Worm (Caenorhabditis elegans) whole organism, midembryonic: ENCODE results near the gene F54C9.3.

ENCODE experiments used
- T22C8.4 ChIP-seq: fragments of 200-800 bp; sonication (Bioruptor generic); IDR thresholded peaks from 2 replicates; pipeline ENCODE4 v1.3.6; 2022; ENCODE audit warnings: missing genetic modification characterization, missing compliant biosample characterization
- cog-1 ChIP-seq: sonication (generic microtip); optimal IDR thresholded peaks from 2 replicates; lab custom pipeline; 2016; ENCODE audit warnings: missing genetic modification characterization, missing compliant biosample characterization
- flt-1 ChIP-seq: fragments of 200-800 bp; sonication (Bioruptor generic); IDR thresholded peaks from 2 replicates; pipeline ENCODE4 v1.3.6; 2022; ENCODE audit warnings: missing genetic modification characterization, missing compliant biosample characterization
- klf-2 ChIP-seq: fragments of 200-800 bp; sonication (Bioruptor generic); conservative IDR thresholded peaks from 2 replicates; pipeline ENCODE4 v1.3.6; 2022; ENCODE audit warnings: missing genetic modification reagents, missing genetic modification characterization, missing compliant biosample characterization
- med-1 ChIP-seq: sonication (generic microtip); optimal IDR thresholded peaks from 2 replicates; lab custom pipeline; 2017; ENCODE audit warnings: missing genetic modification characterization, mild to moderate bottlenecking, missing compliant biosample characterization, antibody characterized with exemption, missing genetic modification reagents; ENCODE audit not compliant: insufficient read depth
- ref-1 ChIP-seq: fragments of 200-800 bp; sonication (Bioruptor generic); conservative IDR thresholded peaks from 2 replicates; pipeline ENCODE4 v1.3.6; 2022; ENCODE audit warnings: missing genetic modification reagents, missing genetic modification characterization, missing compliant biosample characterization
- tab-1 ChIP-seq: fragments of 200-800 bp; sonication (Bioruptor generic); IDR thresholded peaks from 2 replicates; pipeline ENCODE4 v1.3.6; 2022; ENCODE audit warnings: missing genetic modification characterization, missing compliant biosample characterization
- ztf-23 ChIP-seq: fragments of 200-800 bp; sonication (Bioruptor generic); IDR thresholded peaks from 2 replicates; pipeline ENCODE4 v1.3.6; 2022; ENCODE audit warnings: missing genetic modification reagents, missing genetic modification characterization, missing compliant biosample characterization
- ztf-29 ChIP-seq: fragments of 200-800 bp; sonication (Bioruptor generic); IDR thresholded peaks from 2 replicates; pipeline ENCODE4 v1.3.6; 2022; ENCODE audit warnings: missing genetic modification reagents, missing genetic modification characterization, missing compliant biosample characterization

F54C9.3 gene

DNA sequence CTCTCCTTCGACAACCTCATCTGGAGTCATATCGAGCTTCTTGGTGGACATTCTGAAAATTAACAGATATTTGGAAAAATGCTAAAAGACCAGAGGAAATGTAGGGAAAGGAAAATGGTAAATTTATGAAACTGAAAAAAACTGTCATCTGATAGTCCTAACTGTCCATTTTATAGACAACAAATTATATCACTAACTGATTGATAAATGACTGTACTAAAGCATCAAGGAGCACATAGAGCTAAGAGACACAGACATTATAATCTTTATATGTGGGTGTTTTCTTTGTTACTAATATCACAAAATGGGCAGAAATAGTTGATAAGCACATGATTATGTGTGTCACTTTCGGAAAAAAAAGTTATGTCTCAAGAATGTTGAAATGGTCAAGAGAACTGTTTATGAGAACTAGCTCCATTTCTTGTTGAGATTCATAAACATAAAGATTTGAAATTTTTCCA is at the start of gene F54C9.3:
Gene F54C9.3, minus strand, starts transcription at position 51 of the 461 bp plus-strand sequence.
- TF ChIP-seq med-1 (GFP tag; lab: Kevin White, UChicago) (no peak), flt-1 (GFP tag; lab: Robert Waterston, UW) (no peak), ztf-29 (GFP tag; lab: Robert Waterston, UW) (no peak), cog-1 (no peak), tab-1 (GFP tag; lab: Robert Waterston, UW) (no peak), ref-1 (no peak), ztf-23 (GFP tag; lab: Robert Waterston, UW) (no peak), T22C8.4 (GFP tag; lab: Robert Waterston, UW) (no peak), klf-2 (GFP tag; lab: Robert Waterston, UW) (no peak)

ce11 chrII:8616155-8616554 is 49.5 kb upstream of the F54C9.3 start:
- TF ChIP-seq cog-1 (no peak), flt-1 (GFP tag; lab: Robert Waterston, UW) (no peak), med-1 (GFP tag; lab: Kevin White, UChicago) (no peak), tab-1 (GFP tag; lab: Robert Waterston, UW) (no peak), T22C8.4 (GFP tag; lab: Robert Waterston, UW) (no peak), ztf-29 (GFP tag; lab: Robert Waterston, UW) (no peak), klf-2 (GFP tag; lab: Robert Waterston, UW) (no peak), ztf-23 (GFP tag; lab: Robert Waterston, UW) (no peak), ref-1 (no peak)

DNA sequence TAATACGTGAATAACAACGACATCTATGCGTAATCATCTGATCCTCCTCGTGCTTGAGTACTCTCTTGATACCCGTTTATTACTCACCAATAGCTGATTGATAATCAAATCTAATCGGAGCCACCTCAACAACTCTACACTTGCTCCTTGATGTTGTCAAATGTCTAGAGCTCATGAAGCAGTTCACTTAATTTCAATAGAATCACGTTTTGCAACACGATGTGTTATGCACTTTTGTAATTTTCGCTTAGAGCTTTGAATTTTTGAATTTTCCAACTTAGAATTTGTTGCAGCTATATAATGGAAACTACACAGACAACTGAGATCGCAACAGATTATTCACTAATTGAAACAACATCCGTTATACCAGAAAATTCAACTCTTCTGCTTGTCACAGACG is 45.8 kb upstream of the F54C9.3 start, which contains the start of gene T22C8.1:
Gene T22C8.1, plus strand, starts transcription at position 301 of the 400 bp plus-strand sequence.
- TF ChIP-seq T22C8.4 (GFP tag; lab: Robert Waterston, UW) (no peak), ztf-29 (GFP tag; lab: Robert Waterston, UW) (no peak), med-1 (GFP tag; lab: Kevin White, UChicago) (no peak), cog-1 (no peak), ref-1 (no peak), tab-1 (GFP tag; lab: Robert Waterston, UW) (no peak), klf-2 (GFP tag; lab: Robert Waterston, UW) (no peak), ztf-23 (GFP tag; lab: Robert Waterston, UW) (no peak), flt-1 (GFP tag; lab: Robert Waterston, UW) (no peak)

ce11 chrII:8611330-8611729 is 44.7 kb upstream of the F54C9.3 start:
- TF ChIP-seq flt-1 (GFP tag; lab: Robert Waterston, UW): no peak
- no peak for TF ChIP-seq klf-2 (GFP tag; lab: Robert Waterston, UW)
- TF ChIP-seq T22C8.4 (GFP tag; lab: Robert Waterston, UW): no peak
- TF ChIP-seq ztf-23 (GFP tag; lab: Robert Waterston, UW): no peak
- no peak for TF ChIP-seq cog-1
- TF ChIP-seq ztf-29 (GFP tag; lab: Robert Waterston, UW): no peak
- no peak for TF ChIP-seq tab-1 (GFP tag; lab: Robert Waterston, UW)
- no peak for TF ChIP-seq med-1 (GFP tag; lab: Kevin White, UChicago)
- no peak for TF ChIP-seq ref-1

DNA sequence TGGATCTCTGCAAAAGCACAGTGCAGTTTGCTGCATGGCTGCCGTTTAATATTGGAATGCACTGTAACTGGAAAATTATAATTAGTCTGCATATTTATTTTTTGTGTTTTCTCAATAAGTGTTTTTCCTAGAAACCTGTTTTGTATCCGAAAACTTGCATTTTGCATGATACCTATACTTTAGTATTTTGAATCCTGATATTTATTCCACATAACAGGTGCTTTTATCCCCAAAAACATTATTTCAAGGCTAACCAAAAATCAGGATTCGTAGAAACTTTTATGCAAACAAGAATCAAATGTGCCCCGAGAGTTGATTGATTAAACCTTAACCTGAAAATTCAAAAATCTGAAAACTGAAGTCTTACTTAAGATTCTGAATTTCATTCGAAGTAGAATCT is 43.9 kb upstream of the F54C9.3 start:
- no peak for TF ChIP-seq cog-1
- TF ChIP-seq tab-1 (GFP tag; lab: Robert Waterston, UW): no peak
- TF ChIP-seq T22C8.4 (GFP tag; lab: Robert Waterston, UW): no peak

- TF ChIP-seq cog-1: no peak
Measured at ce11 chrII:8610085-8610484, 43.4 kb upstream of the F54C9.3 start, which contains the start of gene F28C6.9. TSS of gene F28C6.9 (minus strand) at chrII:8610185.

- no peak for TF ChIP-seq ref-1
- TF ChIP-seq tab-1 (GFP tag; lab: Robert Waterston, UW): no peak
- no peak for TF ChIP-seq med-1 (GFP tag; lab: Kevin White, UChicago)
- no peak for TF ChIP-seq cog-1
- no peak for TF ChIP-seq ztf-23 (GFP tag; lab: Robert Waterston, UW)
- TF ChIP-seq flt-1 (GFP tag; lab: Robert Waterston, UW): no peak
- TF ChIP-seq ztf-29 (GFP tag; lab: Robert Waterston, UW): no peak
- TF ChIP-seq T22C8.4 (GFP tag; lab: Robert Waterston, UW): no peak
- no peak for TF ChIP-seq klf-2 (GFP tag; lab: Robert Waterston, UW)
Measured at ce11 chrII:8607662-8608061, 41.0 kb upstream of the F54C9.3 start, which contains the start of gene F28C6.10. TSS of gene F28C6.10 (plus strand) at chrII:8607962.

DNA sequence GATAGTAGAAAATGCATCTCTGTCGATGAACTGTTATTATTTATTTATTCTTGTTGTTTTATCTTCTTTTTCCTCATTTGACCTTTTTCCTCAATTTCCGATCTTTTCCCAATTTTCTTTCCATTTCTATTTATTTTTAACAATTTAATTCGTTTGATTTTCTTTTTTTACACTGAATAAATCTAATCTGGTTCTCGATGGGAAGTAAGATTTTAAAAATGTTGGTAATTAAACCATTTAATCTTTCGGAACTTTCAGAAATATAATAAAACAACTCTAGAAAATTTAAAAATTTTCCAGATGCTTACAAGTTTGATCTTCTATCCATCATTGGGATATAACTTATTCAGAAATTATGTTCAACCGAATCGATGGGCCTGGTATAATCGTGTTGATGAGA is 39.9 kb upstream of the F54C9.3 start, which contains the start of gene F28C6.8:
Gene F28C6.8, plus strand, starts transcription at position 301 of the 400 bp plus-strand sequence.
- no peak for TF ChIP-seq flt-1 (GFP tag; lab: Robert Waterston, UW)
- TF ChIP-seq tab-1 (GFP tag; lab: Robert Waterston, UW): no peak
- TF ChIP-seq cog-1: no peak
- no peak for TF ChIP-seq med-1 (GFP tag; lab: Kevin White, UChicago)
- TF ChIP-seq ref-1: no peak
- TF ChIP-seq klf-2 (GFP tag; lab: Robert Waterston, UW): no peak
- TF ChIP-seq ztf-23 (GFP tag; lab: Robert Waterston, UW): no peak
- no peak for TF ChIP-seq ztf-29 (GFP tag; lab: Robert Waterston, UW)
- no peak for TF ChIP-seq T22C8.4 (GFP tag; lab: Robert Waterston, UW)

DNA sequence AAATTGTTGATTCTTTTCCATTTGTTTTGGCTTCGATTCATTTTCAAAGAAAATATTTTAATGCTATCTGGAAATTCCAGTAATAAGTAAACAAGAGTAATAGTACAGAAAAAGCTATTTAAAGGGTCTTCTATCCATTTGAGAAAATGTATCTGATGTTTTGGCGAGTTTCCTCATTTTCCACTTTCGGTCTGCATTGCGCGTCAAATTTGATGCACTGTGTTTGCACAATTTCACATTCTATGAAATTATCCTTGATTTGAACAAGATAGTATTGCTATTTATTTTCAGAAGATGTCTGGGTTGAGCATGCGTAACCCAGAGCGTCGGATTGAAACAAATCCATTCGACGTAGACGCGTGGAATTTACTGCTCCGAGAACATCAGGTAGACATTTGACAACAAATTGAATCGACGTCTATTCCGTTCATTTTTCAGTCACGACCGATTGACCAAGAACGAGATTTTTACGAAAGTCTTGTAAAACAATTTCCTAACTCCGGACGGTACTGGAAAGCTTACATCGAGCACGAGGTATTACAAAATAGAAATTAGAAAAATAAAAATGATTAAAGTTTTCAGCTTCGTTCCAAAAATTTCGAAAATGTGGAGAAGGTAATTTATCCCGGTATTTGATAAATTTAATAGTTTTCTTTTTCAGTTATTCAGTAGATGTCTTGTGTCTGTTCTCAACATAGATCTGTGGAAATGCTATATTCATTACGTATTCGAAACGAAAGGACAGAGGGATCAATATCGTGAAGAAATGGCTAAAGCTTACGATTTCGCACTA is 37.1 kb upstream of the F54C9.3 start, which contains the start of gene suf-1:
Gene suf-1, plus strand, starts transcription at position 280 of the 793 bp plus-strand sequence.
- no peak for TF ChIP-seq ref-1
- no peak for TF ChIP-seq flt-1 (GFP tag; lab: Robert Waterston, UW)
- TF ChIP-seq T22C8.4 (GFP tag; lab: Robert Waterston, UW): no peak
- TF ChIP-seq tab-1 (GFP tag; lab: Robert Waterston, UW): no peak
- TF ChIP-seq ztf-23 (GFP tag; lab: Robert Waterston, UW): no peak
- TF ChIP-seq ztf-29 (GFP tag; lab: Robert Waterston, UW): no peak
- TF ChIP-seq cog-1: no peak
- TF ChIP-seq med-1 (GFP tag; lab: Kevin White, UChicago): no peak
- TF ChIP-seq klf-2 (GFP tag; lab: Robert Waterston, UW): no peak
